Fruit fly (Drosophila melanogaster) whole organism, embryonic: Measurements from ENCODE around the gene CG17839.
A peak's percentile ranks its signal among the peaks of the same experiment; 100 is the strongest.

Source experiments
- CG12391 ChIP-seq: fragments of 200-800 bp; sonication (Bioruptor generic); optimal IDR thresholded peaks from 3 replicates; lab custom pipeline; 2018; ENCODE audit warnings: missing biosample characterization, mild to moderate bottlenecking, missing genetic modification characterization, moderate library complexity
- CG14860 ChIP-seq: fragments of 200-800 bp; sonication (Bioruptor generic); IDR thresholded peaks from 3 replicates; pipeline ENCODE4 v1.3.6; 2022; ENCODE audit warnings: missing biosample characterization, missing genetic modification characterization; ENCODE audit not compliant: partially characterized antibody
- CG7928 ChIP-seq: fragments of 200-800 bp; sonication (Bioruptor generic); optimal IDR thresholded peaks from 2 replicates; lab custom pipeline; 2017; ENCODE audit warnings: missing biosample characterization, mild to moderate bottlenecking, missing genetic modification characterization
- Nf-YA ChIP-seq: fragments of 200-800 bp; sonication (Bioruptor generic); IDR thresholded peaks from 2 replicates; pipeline ENCODE4 v1.3.6; 2022; ENCODE audit warnings: missing biosample characterization, missing genetic modification characterization
- amos ChIP-seq: fragments of 200-800 bp; sonication (Bioruptor generic); IDR thresholded peaks from 2 replicates; pipeline ENCODE4 v1.3.6; 2022; ENCODE audit warnings: missing biosample characterization, missing genetic modification characterization; ENCODE audit not compliant: partially characterized antibody
- fru ChIP-seq: fragments of >200 bp; optimal IDR thresholded peaks from 2 replicates; lab custom pipeline; 2017
- her ChIP-seq: fragments of 200-800 bp; sonication (Bioruptor generic); optimal IDR thresholded peaks from 2 replicates; lab custom pipeline; 2016; ENCODE audit warnings: missing biosample characterization, missing genetic modification characterization
- row ChIP-seq: fragments of 200-800 bp; sonication (Bioruptor generic); IDR thresholded peaks from 3 replicates; pipeline ENCODE4 v1.3.6; 2022; ENCODE audit warnings: missing biosample characterization, missing genetic modification characterization
- so ChIP-seq: fragments of 200-800 bp; sonication (Bioruptor generic); IDR thresholded peaks from 3 replicates; pipeline ENCODE4 v1.3.6; 2022; ENCODE audit warnings: missing biosample characterization, missing genetic modification characterization
- stwl ChIP-seq: fragments of 200-800 bp; sonication (Bioruptor generic); optimal IDR thresholded peaks from 3 replicates; lab custom pipeline; 2018; ENCODE audit warnings: missing biosample characterization, mild to moderate bottlenecking, missing genetic modification characterization, moderate library complexity

- TF ChIP-seq CG14860 (GFP tag; lab: Robert Waterston, UW) (no peak), amos (GFP tag; lab: Robert Waterston, UW) (no peak), so (GFP tag; lab: Robert Waterston, UW) (peak; percentile 89; the same call in 2 of the 3 replicates), CG12391 (tag; lab: Kevin White, UChicago) (peak; percentile 98), stwl (tag; lab: Kevin White, UChicago) (peak; percentile 49), fru (lab: Kevin White, UChicago) (no peak), CG7928 (peak; percentile 78), Nf-YA (peak; percentile 86), her (GFP tag; lab: Kevin White, UChicago) (peak; percentile 80), row (peak; percentile 95)
Measured at dm6 chr3L:14784949-14785408, 20.0 kb upstream of the CG17839 start.
